Worm (Caenorhabditis elegans) whole organism, L1 larva: ENCODE results near the gene R13A5.11.

ENCODE experiments used
- C16A3.4 ChIP-seq: fragments of 150-350 bp; optimal IDR thresholded peaks from 2 replicates; lab custom pipeline; 2014; ENCODE audit warnings: missing biosample characterization, missing genetic modification characterization
- C34B4.2 ChIP-seq: sonication (generic microtip); optimal IDR thresholded peaks from 2 replicates; lab custom pipeline; 2017; ENCODE audit warnings: mild to moderate bottlenecking, missing genetic modification characterization, missing compliant biosample characterization
- F16B12.6 ChIP-seq: fragments of 150-350 bp; optimal IDR thresholded peaks from 2 replicates; lab custom pipeline; 2014; ENCODE audit warnings: missing biosample characterization, missing genetic modification characterization
- Y116A8C.19 ChIP-seq: sonication (generic microtip); optimal IDR thresholded peaks from 2 replicates; lab custom pipeline; 2016; ENCODE audit warnings: missing compliant biosample characterization, missing genetic modification characterization, borderline replicate concordance
- aha-1 ChIP-seq: fragments of 150-350 bp; optimal IDR thresholded peaks from 2 replicates; lab custom pipeline; 2014; ENCODE audit warnings: missing biosample characterization, missing genetic modification characterization
- aly-2 ChIP-seq: fragments of 150-350 bp; optimal IDR thresholded peaks from 2 replicates; lab custom pipeline; 2014; ENCODE audit warnings: missing biosample characterization, missing genetic modification characterization
- ceh-63 ChIP-seq: fragments of 200-800 bp; sonication (Bioruptor generic); optimal IDR thresholded peaks from 2 replicates; lab custom pipeline; 2018; ENCODE audit warnings: mild to moderate bottlenecking, missing genetic modification characterization, missing compliant biosample characterization
- ceh-82 ChIP-seq, 3 experiments: fragments of 150-350 bp in 1 of 3; sonication (generic microtip) in 2 of 3; optimal IDR thresholded peaks; 2 replicates each; lab custom pipeline; 2014 to 2017; ENCODE audit warnings: missing biosample characterization in 3 of 3, missing genetic modification characterization in 3 of 3
- egl-13 ChIP-seq: sonication (generic microtip); optimal IDR thresholded peaks from 2 replicates; lab custom pipeline; 2016; ENCODE audit warnings: missing genotype, missing genetic modification reagents, missing genetic modification characterization, missing compliant biosample characterization
- egl-27 ChIP-seq, 2 experiments: fragments of 150-350 bp in 1 of 2; sonication (generic microtip); optimal IDR thresholded peaks; 3 replicates each; lab custom pipeline; 2017 to 2018; ENCODE audit warnings: missing biosample characterization in 2 of 2, missing genetic modification characterization in 2 of 2, missing genetic modification reagents in 2 of 2
- elt-2 ChIP-seq: sonication (generic microtip); optimal IDR thresholded peaks from 2 replicates; lab custom pipeline; 2016; ENCODE audit warnings: missing genetic modification characterization, mild to moderate bottlenecking, inconsistent platforms, missing compliant biosample characterization, missing genetic modification reagents
- ets-5 ChIP-seq: fragments of 200-800 bp; sonication (Bioruptor generic); IDR thresholded peaks from 2 replicates; pipeline ENCODE4 v1.3.6; 2022; ENCODE audit warnings: missing genetic modification characterization, missing compliant biosample characterization
- fkh-10 ChIP-seq: sonication (generic microtip); optimal IDR thresholded peaks from 2 replicates; lab custom pipeline; 2017; ENCODE audit warnings: missing biosample characterization, missing genetic modification reagents, missing genetic modification characterization
- fkh-4 ChIP-seq: sonication (generic microtip); optimal IDR thresholded peaks from 2 replicates; lab custom pipeline; 2016; ENCODE audit warnings: missing compliant biosample characterization, missing genetic modification characterization, borderline replicate concordance
- fkh-8 ChIP-seq: sonication (generic microtip); optimal IDR thresholded peaks from 2 replicates; lab custom pipeline; 2016; ENCODE audit warnings: mild to moderate bottlenecking, missing genetic modification characterization, missing compliant biosample characterization
- irx-1 ChIP-seq: sonication (generic microtip); optimal IDR thresholded peaks from 2 replicates; lab custom pipeline; 2016; ENCODE audit warnings: missing genetic modification characterization, missing compliant biosample characterization
- isw-1 ChIP-seq: fragments of 200-800 bp; sonication (Bioruptor generic); IDR thresholded peaks from 2 replicates; pipeline ENCODE4 v1.3.6; 2022; ENCODE audit warnings: missing genetic modification characterization, missing compliant biosample characterization
- jun-1 ChIP-seq: fragments of 150-350 bp; optimal IDR thresholded peaks from 2 replicates; lab custom pipeline; 2014; ENCODE audit warnings: missing biosample characterization, missing genetic modification reagents, missing genetic modification characterization
- lin-14 ChIP-seq: fragments of 200-800 bp; sonication (Bioruptor generic); optimal IDR thresholded peaks from 2 replicates; lab custom pipeline; 2018; ENCODE audit warnings: mild to moderate bottlenecking, missing genetic modification characterization, moderate library complexity, missing compliant biosample characterization
- lin-35 ChIP-seq, 2 experiments: fragments of 150-350 bp; optimal IDR thresholded peaks; 2 replicates each; lab custom pipeline; 2014; ENCODE audit warnings: missing biosample characterization in 2 of 2, missing genetic modification characterization in 2 of 2, missing genetic modification reagents in 2 of 2
- lin-39 ChIP-seq: fragments of 150-350 bp; optimal IDR thresholded peaks from 2 replicates; lab custom pipeline; 2014; ENCODE audit warnings: missing biosample characterization, missing genetic modification reagents, missing genetic modification characterization
- lsy-2 ChIP-seq, 2 experiments: fragments of 150-350 bp; optimal IDR thresholded peaks; 2 replicates each; lab custom pipeline; 2014; ENCODE audit warnings: missing biosample characterization in 2 of 2, missing genetic modification characterization in 2 of 2
- mef-2 ChIP-seq: fragments of 150-350 bp; optimal IDR thresholded peaks from 2 replicates; lab custom pipeline; 2014; ENCODE audit warnings: missing biosample characterization, missing genetic modification characterization
- nhr-11 ChIP-seq: fragments of 150-350 bp; optimal IDR thresholded peaks from 2 replicates; lab custom pipeline; 2014; ENCODE audit warnings: missing biosample characterization, missing genetic modification characterization
- nhr-12 ChIP-seq: sonication (generic microtip); optimal IDR thresholded peaks from 2 replicates; lab custom pipeline; 2017; ENCODE audit warnings: missing biosample characterization, missing genetic modification characterization
- nhr-20 ChIP-seq: sonication (generic microtip); optimal IDR thresholded peaks from 2 replicates; lab custom pipeline; 2016; ENCODE audit warnings: mild to moderate bottlenecking, missing genetic modification characterization, missing compliant biosample characterization
- nhr-28 ChIP-seq: fragments of 150-350 bp; optimal IDR thresholded peaks from 2 replicates; lab custom pipeline; 2014; ENCODE audit warnings: missing biosample characterization, missing genetic modification characterization
- nhr-47 ChIP-seq: sonication (generic microtip); optimal IDR thresholded peaks from 2 replicates; lab custom pipeline; 2016; ENCODE audit warnings: mild to moderate bottlenecking, missing genetic modification characterization, moderate library complexity, missing compliant biosample characterization
- nhr-71 ChIP-seq: sonication (generic microtip); optimal IDR thresholded peaks from 2 replicates; lab custom pipeline; 2016; ENCODE audit warnings: mild to moderate bottlenecking, missing genetic modification characterization, moderate library complexity, missing compliant biosample characterization
- nhr-76 ChIP-seq: sonication (generic microtip); optimal IDR thresholded peaks from 2 replicates; lab custom pipeline; 2017; ENCODE audit warnings: missing biosample characterization, missing genetic modification characterization
- nhr-77 ChIP-seq: fragments of 150-350 bp; optimal IDR thresholded peaks from 2 replicates; lab custom pipeline; 2014; ENCODE audit warnings: missing biosample characterization, missing genetic modification characterization
- nhr-84 ChIP-seq: sonication (generic microtip); optimal IDR thresholded peaks from 2 replicates; lab custom pipeline; 2017; ENCODE audit warnings: missing biosample characterization, missing genetic modification characterization
- nhr-85 ChIP-seq: sonication (generic microtip); peaks from one replicate; lab custom pipeline; 2016; ENCODE audit warnings: missing genetic modification characterization, inconsistent platforms, missing compliant biosample characterization
- pag-3 ChIP-seq: sonication (generic microtip); optimal IDR thresholded peaks from 2 replicates; lab custom pipeline; 2017; ENCODE audit warnings: missing genetic modification characterization, mild to moderate bottlenecking, missing compliant biosample characterization, antibody characterized with exemption, borderline replicate concordance; ENCODE audit not compliant: insufficient read depth
- rnt-1 ChIP-seq: sonication (generic microtip); optimal IDR thresholded peaks from 2 replicates; lab custom pipeline; 2016; ENCODE audit warnings: mild to moderate bottlenecking, missing genetic modification characterization, moderate library complexity, missing compliant biosample characterization
- skn-1 ChIP-seq: fragments of 150-350 bp; optimal IDR thresholded peaks from 2 replicates; lab custom pipeline; 2014; ENCODE audit warnings: missing biosample characterization, missing genetic modification characterization
- sox-4 ChIP-seq: sonication (generic microtip); optimal IDR thresholded peaks from 2 replicates; lab custom pipeline; 2016; ENCODE audit warnings: missing genetic modification characterization, missing compliant biosample characterization
- sptf-1 ChIP-seq: fragments of 150-350 bp; optimal IDR thresholded peaks from 2 replicates; lab custom pipeline; 2014; ENCODE audit warnings: missing biosample characterization, missing genetic modification characterization
- swsn-7 ChIP-seq: sonication (generic microtip); optimal IDR thresholded peaks from 2 replicates; lab custom pipeline; 2016; ENCODE audit warnings: missing genetic modification characterization, missing compliant biosample characterization
- tlp-1 ChIP-seq: fragments of 150-350 bp; optimal IDR thresholded peaks from 2 replicates; lab custom pipeline; 2014; ENCODE audit warnings: missing biosample characterization, missing genetic modification characterization
- unc-62 ChIP-seq: fragments of 150-350 bp; optimal IDR thresholded peaks from 2 replicates; lab custom pipeline; 2014; ENCODE audit warnings: missing biosample characterization, missing genetic modification reagents, missing genetic modification characterization
- unc-98 ChIP-seq: fragments of 200-800 bp; sonication (Bioruptor generic); IDR thresholded peaks from 2 replicates; pipeline ENCODE4 v1.3.6; 2022; ENCODE audit warnings: missing genetic modification characterization, missing compliant biosample characterization
- vab-15 ChIP-seq: sonication (generic microtip); optimal IDR thresholded peaks from 2 replicates; lab custom pipeline; 2017; ENCODE audit warnings: missing genotype, mild to moderate bottlenecking, missing genetic modification characterization, missing compliant biosample characterization
- xbp-1 ChIP-seq: sonication (generic microtip); optimal IDR thresholded peaks from 2 replicates; lab custom pipeline; 2016; ENCODE audit warnings: missing genetic modification characterization, missing compliant biosample characterization
- zip-4 ChIP-seq: fragments of 200-800 bp; sonication (Bioruptor generic); optimal IDR thresholded peaks from 2 replicates; lab custom pipeline; 2018; ENCODE audit warnings: mild to moderate bottlenecking, missing genetic modification characterization, moderate library complexity, missing compliant biosample characterization
- ztf-11 ChIP-seq, 2 experiments: sonication (generic microtip); optimal IDR thresholded peaks; 2 replicates each; lab custom pipeline; 2016 to 2017; ENCODE audit warnings: missing genetic modification characterization in 2 of 2, missing biosample characterization in 1 of 2, missing compliant biosample characterization in 1 of 2

The R13A5.11 gene

DNA sequence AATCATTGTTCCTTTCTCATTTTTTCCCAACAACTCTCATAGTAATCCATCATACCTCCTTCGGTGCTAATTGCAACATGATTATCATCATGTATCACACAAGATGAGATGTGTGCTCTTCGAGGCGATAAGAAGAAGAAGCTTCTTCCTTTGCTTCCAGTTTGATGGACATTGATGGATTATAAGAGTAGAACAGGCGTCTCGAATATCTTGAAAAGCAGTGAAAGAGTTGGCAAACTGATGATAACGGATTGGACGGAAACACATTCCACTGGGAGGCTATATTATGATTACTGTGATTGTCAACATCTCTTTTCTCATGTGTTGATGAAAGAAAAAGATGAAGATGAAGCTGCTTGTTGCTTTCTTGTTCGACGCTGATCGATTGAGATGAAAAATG, 33.3 kb downstream of the R13A5.11 start (continued):
- TF ChIP-seq ztf-11 (tag; optimal IDR thresholded peaks at IDR 0.05; lab: Kevin White, UChicago), result no peak
- no peak for TF ChIP-seq aha-1 (tag; lab: Kevin White, UChicago)
- no peak for TF ChIP-seq zip-4 (GFP tag; lab: Kevin White, UChicago)
- no peak for TF ChIP-seq ceh-82 (tag; optimal IDR thresholded peaks at IDR 0.05; lab: Kevin White, UChicago)
- peak; percentile 67 for TF ChIP-seq rnt-1
- no peak for TF ChIP-seq nhr-11 (tag; lab: Kevin White, UChicago)
- peak; percentile 87 for TF ChIP-seq lin-14 (GFP tag; lab: Kevin White, UChicago)
- TF ChIP-seq xbp-1 (tag; lab: Kevin White, UChicago), result no peak
- TF ChIP-seq vab-15, result no peak
- TF ChIP-seq C16A3.4 (tag; lab: Kevin White, UChicago), result no peak
- TF ChIP-seq lsy-2 (tag; optimal IDR thresholded peaks at IDR 0.05; lab: Kevin White, UChicago), result peak; percentile 45 to 60
- no peak for TF ChIP-seq Y116A8C.19 (tag; lab: Kevin White, UChicago)
- peak; percentile 56 for TF ChIP-seq lin-39
- TF ChIP-seq irx-1, result peak; percentile 29
- no peak for TF ChIP-seq sox-4 (tag; lab: Kevin White, UChicago)
- no peak for TF ChIP-seq nhr-20 (tag; lab: Kevin White, UChicago)
- TF ChIP-seq aly-2 (tag; lab: Kevin White, UChicago), result no peak
- TF ChIP-seq nhr-28 (tag; lab: Kevin White, UChicago), result no peak
- no peak for TF ChIP-seq elt-2 (tag; lab: Kevin White, UChicago)
- TF ChIP-seq lin-35 (GFP tag; optimal IDR thresholded peaks at IDR 0.05; lab: Kevin White, UChicago), result no peak
- no peak for TF ChIP-seq ets-5 (GFP tag; lab: Robert Waterston, UW)
- no peak for TF ChIP-seq egl-13
- no peak for TF ChIP-seq unc-62 (GFP tag; lab: Kevin White, UChicago)
- TF ChIP-seq nhr-84 (tag; lab: Kevin White, UChicago), result no peak
- no peak for TF ChIP-seq F16B12.6 (tag; lab: Kevin White, UChicago)
- no peak for TF ChIP-seq nhr-85
- no peak for TF ChIP-seq unc-98 (GFP tag; lab: Robert Waterston, UW)
- no peak for TF ChIP-seq nhr-76 (tag; lab: Kevin White, UChicago)
- no peak for TF ChIP-seq pag-3 (tag; lab: Kevin White, UChicago)
- no peak for TF ChIP-seq sptf-1 (tag; lab: Kevin White, UChicago)
- TF ChIP-seq ceh-63 (GFP tag; lab: Kevin White, UChicago), result no peak
- no peak for TF ChIP-seq jun-1 (tag; lab: Kevin White, UChicago)
- no peak for TF ChIP-seq C34B4.2 (tag; lab: Kevin White, UChicago)
- TF ChIP-seq nhr-47 (tag; lab: Kevin White, UChicago), result no peak
- TF ChIP-seq nhr-71 (tag; lab: Kevin White, UChicago), result peak; percentile 72
- TF ChIP-seq swsn-7 (tag; lab: Kevin White, UChicago), result peak; percentile 5
- no peak for TF ChIP-seq tlp-1 (tag; lab: Kevin White, UChicago)
- no peak for TF ChIP-seq isw-1
- no peak for TF ChIP-seq egl-27 (tag; optimal IDR thresholded peaks at IDR 0.05; lab: Kevin White, UChicago)
- no peak for TF ChIP-seq fkh-10 (GFP tag; lab: Kevin White, UChicago)
- TF ChIP-seq fkh-8 (tag; lab: Kevin White, UChicago), result no peak
- TF ChIP-seq, all 84 proteins: peak for 11

DNA sequence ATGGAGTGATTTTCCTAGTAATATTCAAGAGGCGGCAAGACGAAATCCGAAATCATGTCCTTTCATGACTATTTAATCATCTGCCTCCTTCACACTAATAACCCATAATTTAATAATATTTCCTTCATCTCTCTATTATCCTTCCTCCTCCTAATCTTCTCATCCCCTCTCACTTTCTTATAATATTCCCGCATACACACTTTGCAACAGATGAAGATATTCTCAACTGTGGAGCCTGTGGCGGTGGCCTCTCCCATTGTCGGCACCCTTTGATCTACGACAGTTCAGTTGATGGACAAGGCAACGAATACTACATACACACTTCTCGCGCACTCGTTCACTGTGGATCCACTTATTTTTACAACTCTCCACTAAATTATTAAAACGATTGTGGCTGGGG, 34.5 kb downstream of the R13A5.11 start:
- no peak for TF ChIP-seq egl-27 (tag; optimal IDR thresholded peaks at IDR 0.05; lab: Kevin White, UChicago)
- TF ChIP-seq ceh-63 (GFP tag; lab: Kevin White, UChicago), result no peak
- TF ChIP-seq skn-1, result no peak
- TF ChIP-seq fkh-4 (tag; lab: Kevin White, UChicago), result no peak
- TF ChIP-seq nhr-12 (tag; lab: Kevin White, UChicago), result no peak
- TF ChIP-seq fkh-10 (GFP tag; lab: Kevin White, UChicago), result no peak
- no peak for TF ChIP-seq nhr-77
- no peak for TF ChIP-seq mef-2 (tag; lab: Kevin White, UChicago)
